Fruit fly (Drosophila melanogaster) whole organism, embryonic: ENCODE results near the gene SP1173.
A peak's percentile ranks its signal among the peaks of the same experiment; 100 is the strongest.

Experiments
- B-H1 ChIP-seq: fragments of 200-800 bp; sonication (Bioruptor generic); IDR thresholded peaks from 3 replicates; pipeline ENCODE4 v1.3.6; 2022; ENCODE audit warnings: missing biosample characterization, missing genetic modification characterization
- CG11247 ChIP-seq: fragments of 200-800 bp; sonication (Bioruptor generic); IDR thresholded peaks from 2 replicates; pipeline ENCODE4 v1.3.6; 2022; ENCODE audit warnings: missing biosample characterization, missing genetic modification characterization
- CG12104 ChIP-seq: fragments of 200-800 bp; sonication (Bioruptor generic); optimal IDR thresholded peaks from 3 replicates; lab custom pipeline; 2016; ENCODE audit warnings: missing biosample characterization, missing genetic modification characterization
- CG13287 ChIP-seq: fragments of 200-800 bp; sonication (Bioruptor generic); IDR thresholded peaks from 2 replicates; pipeline ENCODE4 v1.3.6; 2022; ENCODE audit warnings: missing biosample characterization, missing genetic modification characterization; ENCODE audit not compliant: partially characterized antibody
- CG15514 ChIP-seq: fragments of 200-800 bp; sonication (Bioruptor generic); optimal IDR thresholded peaks from 3 replicates; lab custom pipeline; 2017; ENCODE audit warnings: missing biosample characterization, missing genetic modification characterization, mild to moderate bottlenecking, moderate library complexity, missing genetic modification reagents
- CG17802 ChIP-seq: fragments of 200-800 bp; sonication (Bioruptor generic); optimal IDR thresholded peaks from 2 replicates; lab custom pipeline; 2018; ENCODE audit warnings: missing biosample characterization, mild to moderate bottlenecking, missing genetic modification characterization, moderate library complexity
- CG18619 ChIP-seq: fragments of 200-800 bp; sonication (Bioruptor generic); optimal IDR thresholded peaks from 3 replicates; lab custom pipeline; 2017; ENCODE audit warnings: missing biosample characterization, mild to moderate bottlenecking, missing genetic modification characterization
- CG18764 ChIP-seq: fragments of 200-800 bp; sonication (Bioruptor generic); optimal IDR thresholded peaks from 3 replicates; lab custom pipeline; 2016; ENCODE audit warnings: missing biosample characterization, missing genetic modification characterization
- CG2712 ChIP-seq: fragments of 200-800 bp; optimal IDR thresholded peaks from 3 replicates; lab custom pipeline; 2019; ENCODE audit warnings: missing biosample characterization, mild to moderate bottlenecking, missing genetic modification characterization, moderate library complexity
- CG43689 ChIP-seq: fragments of 200-800 bp; sonication (Bioruptor generic); IDR thresholded peaks from 2 replicates; pipeline ENCODE4 v1.3.6; 2022; ENCODE audit warnings: missing biosample characterization, missing genetic modification characterization
- CG6683 ChIP-seq: fragments of 200-800 bp; sonication (Bioruptor generic); optimal IDR thresholded peaks from 2 replicates; lab custom pipeline; 2017; ENCODE audit warnings: missing biosample characterization, mild to moderate bottlenecking, missing genetic modification characterization, missing genetic modification reagents
- CG6689 ChIP-seq: fragments of 200-800 bp; sonication (Bioruptor generic); IDR thresholded peaks from 2 replicates; pipeline ENCODE4 v1.3.6; 2022; ENCODE audit warnings: missing biosample characterization, missing genetic modification characterization
- CG7357 ChIP-seq: fragments of 200-800 bp; sonication (Bioruptor generic); IDR thresholded peaks from 3 replicates; pipeline ENCODE4 v1.3.6; 2022; ENCODE audit warnings: missing biosample characterization, missing genetic modification characterization
- CG8359 ChIP-seq: fragments of 200-800 bp; sonication (Bioruptor generic); optimal IDR thresholded peaks from 2 replicates; lab custom pipeline; 2017; ENCODE audit warnings: missing biosample characterization, mild to moderate bottlenecking, missing genetic modification characterization, borderline replicate concordance
- CG8388 ChIP-seq: fragments of 200-800 bp; sonication (Bioruptor generic); optimal IDR thresholded peaks from 2 replicates; lab custom pipeline; 2019; ENCODE audit warnings: missing biosample characterization, mild to moderate bottlenecking, missing genetic modification characterization, moderate library complexity
- CG8765 ChIP-seq: fragments of 200-800 bp; sonication (Bioruptor generic); IDR thresholded peaks from 2 replicates; pipeline ENCODE4 v1.3.6; 2022; ENCODE audit warnings: missing biosample characterization, missing genetic modification characterization
- CkIIα-i1 ChIP-seq: fragments of 200-800 bp; sonication (Bioruptor generic); IDR thresholded peaks from 2 replicates; pipeline ENCODE4 v1.3.6; 2022; ENCODE audit warnings: missing biosample characterization, missing genetic modification characterization
- D ChIP-seq, 2 experiments: fragments of 200-800 bp in 1 of 2; fragments of >200 bp in 1 of 2; sonication (Bioruptor generic) in 1 of 2; optimal IDR thresholded peaks; 2 replicates in 1 of 2; 3 replicates in 1 of 2; lab custom pipeline; 2017; ENCODE audit warnings: mild to moderate bottlenecking in 1 of 2, missing biosample characterization in 1 of 2, missing genetic modification characterization in 1 of 2, missing genetic modification reagents in 1 of 2
- Dip2 ChIP-seq: fragments of 200-800 bp; sonication (Bioruptor generic); IDR thresholded peaks from 2 replicates; pipeline ENCODE4 v1.3.6; 2022; ENCODE audit warnings: missing biosample characterization, missing genetic modification characterization
- Doc2 ChIP-seq: fragments of 200-800 bp; sonication (Bioruptor generic); IDR thresholded peaks from 2 replicates; pipeline ENCODE4 v1.3.6; 2022; ENCODE audit warnings: missing biosample characterization, missing genetic modification characterization
- Fer3 ChIP-seq: fragments of 200-800 bp; sonication (Bioruptor generic); optimal IDR thresholded peaks from 2 replicates; lab custom pipeline; 2018; ENCODE audit warnings: missing biosample characterization, mild to moderate bottlenecking, missing genetic modification characterization, moderate library complexity
- Jarid2 ChIP-seq: fragments of 200-800 bp; sonication (Bioruptor generic); optimal IDR thresholded peaks from 3 replicates; lab custom pipeline; 2017; ENCODE audit warnings: mild to moderate bottlenecking, missing biosample characterization, missing genetic modification reagents, missing genetic modification characterization
- Med ChIP-seq: fragments of 200-800 bp; sonication (Bioruptor generic); peaks from one replicate; lab custom pipeline; 2016; ENCODE audit warnings: missing biosample characterization, missing genetic modification characterization, mild to moderate bottlenecking, inconsistent platforms, moderate library complexity
- NfI ChIP-seq: fragments of 200-800 bp; sonication (Bioruptor generic); optimal IDR thresholded peaks from 3 replicates; lab custom pipeline; 2018; ENCODE audit warnings: missing biosample characterization, mild to moderate bottlenecking, missing genetic modification characterization, moderate library complexity
- Oaz ChIP-seq: fragments of 200-800 bp; sonication (Bioruptor generic); IDR thresholded peaks from 2 replicates; pipeline ENCODE4 v1.3.6; 2022; ENCODE audit warnings: missing biosample characterization, missing genetic modification characterization
- Xbp1 ChIP-seq: fragments of 200-800 bp; sonication (Bioruptor generic); optimal IDR thresholded peaks from 3 replicates; lab custom pipeline; 2016; ENCODE audit warnings: missing biosample characterization, mild to moderate bottlenecking, missing genetic modification characterization
- amos ChIP-seq: fragments of 200-800 bp; sonication (Bioruptor generic); IDR thresholded peaks from 2 replicates; pipeline ENCODE4 v1.3.6; 2022; ENCODE audit warnings: missing biosample characterization, missing genetic modification characterization; ENCODE audit not compliant: partially characterized antibody
- ase ChIP-seq: fragments of 200-800 bp; sonication (Bioruptor generic); IDR thresholded peaks from 3 replicates; pipeline ENCODE4 v1.3.6; 2022; ENCODE audit warnings: missing biosample characterization, missing genetic modification characterization
- ash1 ChIP-seq: fragments of 200-800 bp; sonication (Bioruptor generic); optimal IDR thresholded peaks from 2 replicates; lab custom pipeline; 2018; ENCODE audit warnings: missing biosample characterization, mild to moderate bottlenecking, missing genetic modification characterization
- bab2 ChIP-seq: fragments of 200-800 bp; sonication (Bioruptor generic); optimal IDR thresholded peaks from 2 replicates; lab custom pipeline; 2016; ENCODE audit warnings: missing biosample characterization, missing genetic modification characterization
- bowl ChIP-seq: fragments of 200-800 bp; sonication (Bioruptor generic); IDR thresholded peaks from 2 replicates; pipeline ENCODE4 v1.3.6; 2022; ENCODE audit warnings: missing biosample characterization, missing genetic modification characterization
- bsh ChIP-seq, 2 experiments: fragments of 200-800 bp; sonication (Bioruptor generic); optimal IDR thresholded peaks; 2 replicates each; lab custom pipeline; 2017 to 2018; ENCODE audit warnings: mild to moderate bottlenecking in 2 of 2, missing biosample characterization in 2 of 2, missing genetic modification characterization in 2 of 2, moderate library complexity in 1 of 2
- caup ChIP-seq: fragments of 200-800 bp; sonication (Bioruptor generic); optimal IDR thresholded peaks from 3 replicates; lab custom pipeline; 2017; ENCODE audit warnings: missing biosample characterization, mild to moderate bottlenecking, missing genetic modification characterization, moderate library complexity; ENCODE audit not compliant: severe bottlenecking
- dysf ChIP-seq: fragments of 200-800 bp; sonication (Bioruptor generic); IDR thresholded peaks from 3 replicates; pipeline ENCODE4 v1.3.6; 2022; ENCODE audit warnings: missing biosample characterization, missing genetic modification characterization
- esg ChIP-seq: fragments of 200-800 bp; sonication (Bioruptor generic); conservative IDR thresholded peaks from 2 replicates; pipeline ENCODE4 v1.3.6; 2022; ENCODE audit warnings: missing biosample characterization, missing genetic modification characterization
- eve ChIP-seq, 2 experiments: fragments of >200 bp; optimal IDR thresholded peaks; 2 replicates each; lab custom pipeline; 2017; ENCODE audit warnings: missing biosample characterization in 2 of 2, missing genetic modification characterization in 2 of 2
- ewg ChIP-seq: fragments of 200-800 bp; sonication (Bioruptor generic); optimal IDR thresholded peaks from 3 replicates; lab custom pipeline; 2017; ENCODE audit warnings: mild to moderate bottlenecking, missing biosample characterization, missing genetic modification reagents, missing genetic modification characterization
- fd96Cb ChIP-seq: fragments of 200-800 bp; sonication (Bioruptor generic); optimal IDR thresholded peaks from 2 replicates; lab custom pipeline; 2018; ENCODE audit warnings: missing biosample characterization, mild to moderate bottlenecking, missing genetic modification characterization, moderate library complexity
- grau ChIP-seq: fragments of 200-800 bp; optimal IDR thresholded peaks from 3 replicates; lab custom pipeline; 2019; ENCODE audit warnings: missing biosample characterization, mild to moderate bottlenecking, missing genetic modification characterization, moderate library complexity
- gsb ChIP-seq: fragments of 200-800 bp; sonication (Bioruptor generic); IDR thresholded peaks from 2 replicates; pipeline ENCODE4 v1.3.6; 2022; ENCODE audit warnings: missing biosample characterization, missing genetic modification characterization
- oc ChIP-seq: fragments of 200-800 bp; sonication (Bioruptor generic); optimal IDR thresholded peaks from 2 replicates; lab custom pipeline; 2018; ENCODE audit warnings: missing biosample characterization, mild to moderate bottlenecking, missing genetic modification characterization, moderate library complexity
- onecut ChIP-seq: fragments of 200-800 bp; sonication (Bioruptor generic); IDR thresholded peaks from 2 replicates; pipeline ENCODE4 v1.3.6; 2022; ENCODE audit warnings: missing biosample characterization, missing genetic modification characterization
- pho ChIP-seq: fragments of 200-800 bp; sonication (Bioruptor generic); optimal IDR thresholded peaks from 2 replicates; lab custom pipeline; 2016; ENCODE audit warnings: missing biosample characterization, missing genetic modification characterization
- prd ChIP-seq, 3 experiments: fragments of >200 bp in 2 of 3; fragments of 200-800 bp in 1 of 3; sonication (Bioruptor generic) in 1 of 3; optimal IDR thresholded peaks in 2 of 3; IDR thresholded peaks in 1 of 3; 2 replicates in 2 of 3; 3 replicates in 1 of 3; pipeline versions ENCODE4 v1.3.6 to Lab custom; 2017 to 2022; ENCODE audit warnings: missing biosample characterization in 1 of 3, missing genetic modification characterization in 1 of 3
- slbo ChIP-seq: fragments of 200-800 bp; sonication (Bioruptor generic); IDR thresholded peaks from 2 replicates; pipeline ENCODE4 v1.3.6; 2022; ENCODE audit warnings: missing biosample characterization, missing genetic modification characterization
- tna ChIP-seq: fragments of 200-800 bp; sonication (Bioruptor generic); IDR thresholded peaks from 2 replicates; pipeline ENCODE4 v1.3.6; 2022; ENCODE audit warnings: missing biosample characterization, missing genetic modification characterization; ENCODE audit not compliant: partially characterized antibody
- trem ChIP-seq: fragments of 200-800 bp; optimal IDR thresholded peaks from 3 replicates; lab custom pipeline; 2019; ENCODE audit warnings: missing biosample characterization, mild to moderate bottlenecking, missing genetic modification characterization, moderate library complexity
- trh ChIP-seq: fragments of 200-800 bp; sonication (Bioruptor generic); optimal IDR thresholded peaks from 2 replicates; lab custom pipeline; 2016; ENCODE audit warnings: missing biosample characterization, missing genetic modification characterization
- tx ChIP-seq: fragments of 200-800 bp; sonication (Bioruptor generic); optimal IDR thresholded peaks from 2 replicates; lab custom pipeline; 2016; ENCODE audit warnings: missing biosample characterization, missing genetic modification characterization

Gene SP1173

dm6 chr3L:6705865-6706264, 2.5 kb upstream of the SP1173 start (continued):
- no peak for TF ChIP-seq CG12104 (GFP tag; lab: Kevin White, UChicago)
- no peak for TF ChIP-seq Doc2 (GFP tag; lab: Robert Waterston, UW)
- TF ChIP-seq tna (GFP tag; lab: Robert Waterston, UW), result no peak
- no peak for TF ChIP-seq D (optimal IDR thresholded peaks at IDR 0.05; lab: Kevin White, UChicago)
- peak; percentile 48 for TF ChIP-seq D (GFP tag; optimal IDR thresholded peaks at IDR 0.05; lab: Kevin White, UChicago)
- peak; percentile 47 for TF ChIP-seq trh (GFP tag; lab: Kevin White, UChicago)
- TF ChIP-seq CG6689 (GFP tag; lab: Robert Waterston, UW), result peak; percentile 78
- peak; percentile 35 for TF ChIP-seq trem (tag; lab: Kevin White, UChicago)
- TF ChIP-seq CG11247 (GFP tag; lab: Robert Waterston, UW), result 0 out of 2 replicates have a peak, but pooled peaks have one; percentile 10
- TF ChIP-seq bowl (GFP tag; lab: Robert Waterston, UW), result no peak
- peak; percentile 50; the same call in 2 of the 3 replicates for TF ChIP-seq B-H1 (GFP tag; lab: Robert Waterston, UW)
- no peak for TF ChIP-seq Oaz (GFP tag; lab: Robert Waterston, UW)
- no peak for TF ChIP-seq CG6683 (GFP tag; lab: Kevin White, UChicago)
- no peak for TF ChIP-seq ash1 (GFP tag; lab: Kevin White, UChicago)
- peak; percentile 17 for TF ChIP-seq caup (GFP tag; lab: Kevin White, UChicago)
- no peak for TF ChIP-seq CG7357 (GFP tag; lab: Robert Waterston, UW)
- TF ChIP-seq gsb, result no peak
- peak; percentile 44; the same call in 1 of the 2 replicates for TF ChIP-seq slbo (GFP tag; lab: Robert Waterston, UW)
- TF ChIP-seq prd (optimal IDR thresholded peaks at IDR 0.05; lab: Kevin White, UChicago), result no peak
- no peak for TF ChIP-seq prd (GFP tag; IDR thresholded peaks at IDR 0.05; lab: Robert Waterston, UW)
- TF ChIP-seq ewg (GFP tag; lab: Kevin White, UChicago), result peak; percentile 32
- TF ChIP-seq eve (GFP tag; optimal IDR thresholded peaks at IDR 0.05; lab: Kevin White, UChicago), result peak in 1 of 2 experiments; percentile 63
- TF ChIP-seq CG18619, result peak; percentile 37
- TF ChIP-seq CkIIα-i1, result no peak
- TF ChIP-seq grau (tag; lab: Kevin White, UChicago), result peak; percentile 74
- TF ChIP-seq Jarid2 (GFP tag; lab: Kevin White, UChicago), result no peak
- TF ChIP-seq CG43689 (GFP tag; lab: Robert Waterston, UW), result no peak; the same call in 1 of the 2 replicates
- TF ChIP-seq CG8388, result peak; percentile 65
- peak; percentile 45; the same call in 1 of the 3 replicates for TF ChIP-seq ase
- no peak for TF ChIP-seq CG8359 (GFP tag; lab: Kevin White, UChicago)
- peak; percentile 20 for TF ChIP-seq CG15514 (GFP tag; lab: Kevin White, UChicago)
- no peak for TF ChIP-seq CG8765 (GFP tag; lab: Robert Waterston, UW)
- TF ChIP-seq bab2 (GFP tag; lab: Kevin White, UChicago), result peak; percentile 51
- no peak for TF ChIP-seq amos (GFP tag; lab: Robert Waterston, UW)
- TF ChIP-seq tx (GFP tag; lab: Kevin White, UChicago), result no peak
- TF ChIP-seq CG2712 (tag; lab: Kevin White, UChicago), result peak; percentile 74
- TF ChIP-seq onecut (GFP tag; lab: Robert Waterston, UW), result peak; percentile 58
- TF ChIP-seq dysf (GFP tag; lab: Robert Waterston, UW), result peak; percentile 77
- peak; percentile 54 for TF ChIP-seq NfI (GFP tag; lab: Kevin White, UChicago)
- no peak for TF ChIP-seq CG17802 (tag; lab: Kevin White, UChicago)
- peak; percentile 65 for TF ChIP-seq Xbp1 (GFP tag; lab: Kevin White, UChicago)
- TF ChIP-seq bsh (GFP tag; optimal IDR thresholded peaks at IDR 0.05; lab: Kevin White, UChicago), result peak in 1 of 2 experiments; percentile 80
- TF ChIP-seq Dip2 (GFP tag; lab: Robert Waterston, UW), result no peak
- no peak for TF ChIP-seq CG13287
- no peak for TF ChIP-seq pho
- peak; percentile 71 for TF ChIP-seq oc (tag; lab: Kevin White, UChicago)
- peak; percentile 90 for TF ChIP-seq Med
- TF ChIP-seq esg (GFP tag; lab: Robert Waterston, UW), result peak; percentile 65
- no peak for TF ChIP-seq CG18764 (GFP tag; lab: Kevin White, UChicago)
- TF ChIP-seq fd96Cb (tag; lab: Kevin White, UChicago), result peak; percentile 70
- peak; percentile 60 for TF ChIP-seq Fer3 (tag; lab: Kevin White, UChicago)
